Fruit fly (Drosophila melanogaster): ENCODE measurements around the gene CG7730.

- no peak for TF ChIP-seq D1 (tag; optimal IDR thresholded peaks at IDR 0.05)
- TF ChIP-seq rn (GFP tag; IDR thresholded peaks at IDR 0.05), result no peak
- TF ChIP-seq gl (tag; optimal IDR thresholded peaks at IDR 0.05), result no peak
- TF ChIP-seq CG12605 (GFP tag; IDR thresholded peaks at IDR 0.05), result no peak
These were observed 3.1 kb upstream of the CG7730 start, which contains the start of gene Fit2 for dm6 chr3L:17024095-17024639.
